Fruit fly (Drosophila melanogaster): ENCODE measurements around the gene CG33658.

Gene CG33658

dm6 chr3R:24864719-24865400, 23.9 kb upstream of the CG33658 start, which contains the start of the genes Srg1 and Elal:
Gene Srg1 (minus strand): TSS chr3R:24864732.
Gene Elal (plus strand): TSS chr3R:24865350.
- TF ChIP-seq Vsx2 (GFP tag; optimal IDR thresholded peaks at IDR 0.05; ENCODE audit: partially characterized antibody) (no peak), Rel (GFP tag; optimal IDR thresholded peaks at IDR 0.05) (no peak), Rel (tag; optimal IDR thresholded peaks at IDR 0.05) (peak; percentile 73)

- TF ChIP-seq Rel (GFP tag; optimal IDR thresholded peaks at IDR 0.05): no peak
- peak; percentile 96 for TF ChIP-seq Rel (tag; optimal IDR thresholded peaks at IDR 0.05)
- no peak for TF ChIP-seq usp (GFP tag; optimal IDR thresholded peaks at IDR 0.05)
Observed at dm6 chr3R:24863894-24864293, 22.9 kb upstream of the CG33658 start.

dm6 chr3R:24862574-24863089, 21.7 kb upstream of the CG33658 start, which contains the start of gene CG7016:
Gene CG7016 (plus strand): TSS chr3R:24862931.
- TF ChIP-seq Myc (optimal IDR thresholded peaks at IDR 0.05) (no peak), Rel (GFP tag; optimal IDR thresholded peaks at IDR 0.05) (no peak), Rel (tag; optimal IDR thresholded peaks at IDR 0.05) (peak; percentile 93), woc (GFP tag; optimal IDR thresholded peaks at IDR 0.05) (no peak)

- TF ChIP-seq GATAd (GFP tag; optimal IDR thresholded peaks at IDR 0.05) (no peak), sage (GFP tag; optimal IDR thresholded peaks at IDR 0.05) (no peak), rgr (GFP tag; optimal IDR thresholded peaks at IDR 0.05) (no peak), Sp1 (GFP tag; optimal IDR thresholded peaks at IDR 0.05) (no peak), Rel (GFP tag; optimal IDR thresholded peaks at IDR 0.05) (no peak), Rel (tag; optimal IDR thresholded peaks at IDR 0.05) (no peak), Hnf4 (GFP tag; optimal IDR thresholded peaks at IDR 0.05) (no peak), N (GFP tag; optimal IDR thresholded peaks at IDR 0.05) (no peak), lola (GFP tag; optimal IDR thresholded peaks at IDR 0.05) (no peak), foxo (GFP tag; optimal IDR thresholded peaks at IDR 0.05) (no peak), Hr78 (GFP tag; optimal IDR thresholded peaks at IDR 0.05) (no peak), woc (GFP tag; optimal IDR thresholded peaks at IDR 0.05) (no peak), tai (GFP tag; optimal IDR thresholded peaks at IDR 0.05) (no peak)
Observed at dm6 chr3R:24862065-24862464, 21.1 kb upstream of the CG33658 start, which contains the start of gene CG13640. Gene CG13640 (minus strand): TSS chr3R:24862165.

- TF ChIP-seq h (GFP tag; optimal IDR thresholded peaks at IDR 0.05): peak; percentile 11
- TF ChIP-seq jim (GFP tag; optimal IDR thresholded peaks at IDR 0.05): no peak
Observed at dm6 chr3R:24860316-24860826, 19.4 kb upstream of the CG33658 start, which contains the start of gene CG13639. Gene CG13639 (minus strand): TSS chr3R:24860366.

- TF ChIP-seq rgr (GFP tag; optimal IDR thresholded peaks at IDR 0.05): no peak
- no peak for TF ChIP-seq Rel (GFP tag; optimal IDR thresholded peaks at IDR 0.05)
- TF ChIP-seq Rel (tag; optimal IDR thresholded peaks at IDR 0.05): no peak
- no peak for TF ChIP-seq sv (GFP tag; optimal IDR thresholded peaks at IDR 0.05)
- no peak for TF ChIP-seq Hr83 (GFP tag; optimal IDR thresholded peaks at IDR 0.05; ENCODE audit: poor library complexity, severe bottlenecking)
- no peak for TF ChIP-seq OdsH (GFP tag; optimal IDR thresholded peaks at IDR 0.05)
- no peak for TF ChIP-seq Hnf4 (GFP tag; optimal IDR thresholded peaks at IDR 0.05)
- no peak for TF ChIP-seq br (GFP tag; optimal IDR thresholded peaks at IDR 0.05)
- TF ChIP-seq Myc (optimal IDR thresholded peaks at IDR 0.05): no peak
- TF ChIP-seq brk (GFP tag; optimal IDR thresholded peaks at IDR 0.05): no peak
Observed at dm6 chr3R:24859701-24860100, 18.7 kb upstream of the CG33658 start, which contains the start of gene ppk22. Gene ppk22 (minus strand): TSS chr3R:24859801.

dm6 chr3R:24857459-24857858, 16.5 kb upstream of the CG33658 start, which contains the start of gene CAH4:
Gene CAH4 (minus strand): TSS chr3R:24857559.
- TF ChIP-seq woc (GFP tag; optimal IDR thresholded peaks at IDR 0.05): no peak
- TF ChIP-seq brk (GFP tag; optimal IDR thresholded peaks at IDR 0.05): no peak
- TF ChIP-seq CrebA (GFP tag; optimal IDR thresholded peaks at IDR 0.05; ENCODE audit: borderline replicate concordance): no peak
- TF ChIP-seq Myc (optimal IDR thresholded peaks at IDR 0.05): no peak
- no peak for TF ChIP-seq lola (GFP tag; optimal IDR thresholded peaks at IDR 0.05)
- no peak for TF ChIP-seq CG9705 (GFP tag; optimal IDR thresholded peaks at IDR 0.05)

Measured in whole organism, wandering third instar larva.